Fruit fly (Drosophila melanogaster): Measurements from ENCODE around the gene TwdlE.

DNA sequence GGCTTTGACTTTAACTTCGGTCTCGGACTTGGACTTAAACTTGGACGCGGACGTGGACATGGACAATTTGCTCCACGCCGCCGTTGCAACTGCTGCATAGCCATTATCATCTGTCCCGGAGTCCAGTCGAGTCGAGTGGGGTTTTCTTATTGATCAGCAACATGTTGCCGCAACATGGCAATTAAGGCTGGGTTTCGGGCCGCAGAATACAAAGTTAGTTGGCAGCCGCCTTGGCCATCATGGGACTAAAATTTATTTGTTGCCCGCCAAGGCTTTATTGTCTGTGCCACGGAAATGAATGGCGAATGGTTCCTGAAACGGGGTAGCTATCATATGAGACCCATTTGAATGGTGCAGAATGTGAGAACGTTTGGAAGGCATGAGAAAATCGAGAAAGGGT, 41.2 kb upstream of the TwdlE start:
- no peak for TF ChIP-seq CTCF (optimal IDR thresholded peaks at IDR 0.05)
- TF ChIP-seq CG8478 (optimal IDR thresholded peaks at IDR 0.05), result no peak
